Fruit fly (Drosophila melanogaster): ENCODE results near the gene Fbp2.

Fbp2 gene

dm6 chr2L:9440640-9441039, 14.1 kb downstream of the Fbp2 start, which contains the start of gene CG33723:
CG33723 (minus strand) TSS chr2L:9440740.
- TF ChIP-seq Hr83 (GFP tag; optimal IDR thresholded peaks at IDR 0.05; ENCODE audit: poor library complexity, severe bottlenecking) (no peak), lola (GFP tag; optimal IDR thresholded peaks at IDR 0.05) (no peak), GATAd (GFP tag; optimal IDR thresholded peaks at IDR 0.05) (no peak), Dif (GFP tag; optimal IDR thresholded peaks at IDR 0.05; ENCODE audit: partially characterized antibody) (no peak), Myc (optimal IDR thresholded peaks at IDR 0.05) (no peak), dmrt93B (GFP tag; optimal IDR thresholded peaks at IDR 0.05) (no peak), Mio (GFP tag; optimal IDR thresholded peaks at IDR 0.05) (no peak), CG32264 (GFP tag; optimal IDR thresholded peaks at IDR 0.05) (no peak), dsf (GFP tag; optimal IDR thresholded peaks at IDR 0.05; ENCODE audit: borderline replicate concordance) (no peak), Sp1 (GFP tag; optimal IDR thresholded peaks at IDR 0.05) (no peak)

dm6 chr2L:9442795-9443287, 16.3 kb downstream of the Fbp2 start:
- TF ChIP-seq CrebA (GFP tag; optimal IDR thresholded peaks at IDR 0.05; ENCODE audit: borderline replicate concordance): no peak
- no peak for TF ChIP-seq Rel (GFP tag; optimal IDR thresholded peaks at IDR 0.05)
- TF ChIP-seq Rel (tag; optimal IDR thresholded peaks at IDR 0.05): peak; percentile 38

dm6 chr2L:9445753-9446152, 19.2 kb downstream of the Fbp2 start:
- TF ChIP-seq brk (GFP tag; optimal IDR thresholded peaks at IDR 0.05) (no peak), br (GFP tag; optimal IDR thresholded peaks at IDR 0.05) (no peak), usp (GFP tag; optimal IDR thresholded peaks at IDR 0.05) (no peak), fru (GFP tag; optimal IDR thresholded peaks at IDR 0.05) (no peak), CG32264 (GFP tag; optimal IDR thresholded peaks at IDR 0.05) (no peak), woc (GFP tag; optimal IDR thresholded peaks at IDR 0.05) (no peak), Vsx2 (GFP tag; optimal IDR thresholded peaks at IDR 0.05; ENCODE audit: partially characterized antibody) (no peak)

dm6 chr2L:9446398-9446945, 19.9 kb downstream of the Fbp2 start:
- no peak for TF ChIP-seq N (GFP tag; optimal IDR thresholded peaks at IDR 0.05)
- TF ChIP-seq jim (GFP tag; optimal IDR thresholded peaks at IDR 0.05): no peak
- no peak for TF ChIP-seq dsf (GFP tag; optimal IDR thresholded peaks at IDR 0.05; ENCODE audit: borderline replicate concordance)

- no peak for TF ChIP-seq Jra (GFP tag; optimal IDR thresholded peaks at IDR 0.05)
- peak; percentile 2 for TF ChIP-seq HLH106 (tag; optimal IDR thresholded peaks at IDR 0.05)
- peak; percentile 55 for TF ChIP-seq h (GFP tag; optimal IDR thresholded peaks at IDR 0.05)
- peak; percentile 39 for TF ChIP-seq ey (GFP tag; optimal IDR thresholded peaks at IDR 0.05)
- TF ChIP-seq brk (GFP tag; optimal IDR thresholded peaks at IDR 0.05): no peak
- no peak for TF ChIP-seq pan (optimal IDR thresholded peaks at IDR 0.05)
- peak; percentile 41 for TF ChIP-seq Sp1 (GFP tag; optimal IDR thresholded peaks at IDR 0.05)
- peak; percentile 59 for TF ChIP-seq rgr (GFP tag; optimal IDR thresholded peaks at IDR 0.05)
- TF ChIP-seq Hnf4 (GFP tag; optimal IDR thresholded peaks at IDR 0.05): peak; percentile 8
- TF ChIP-seq woc (GFP tag; optimal IDR thresholded peaks at IDR 0.05): peak; percentile 13
- TF ChIP-seq sv (GFP tag; optimal IDR thresholded peaks at IDR 0.05): no peak
- peak; percentile 13 for TF ChIP-seq br (GFP tag; optimal IDR thresholded peaks at IDR 0.05)
- peak in 1 of 2 experiments; percentile 36 for TF ChIP-seq foxo (GFP tag; optimal IDR thresholded peaks at IDR 0.05)
- peak; percentile 40 for TF ChIP-seq fru (GFP tag; optimal IDR thresholded peaks at IDR 0.05)
- peak; percentile 12 for TF ChIP-seq psq (GFP tag; optimal IDR thresholded peaks at IDR 0.05)
- TF ChIP-seq OdsH (GFP tag; optimal IDR thresholded peaks at IDR 0.05): peak; percentile 19
Measured at dm6 chr2L:9447816-9448215, 21.2 kb downstream of the Fbp2 start.
